Worm (Caenorhabditis elegans) whole organism, midembryonic: Measurements from ENCODE around the gene gcp-2.2.

Experiments
- T22C8.4 ChIP-seq: fragments of 200-800 bp; sonication (Bioruptor generic); IDR thresholded peaks from 2 replicates; pipeline ENCODE4 v1.3.6; 2022; ENCODE audit warnings: missing genetic modification characterization, missing compliant biosample characterization
- cog-1 ChIP-seq: sonication (generic microtip); optimal IDR thresholded peaks from 2 replicates; lab custom pipeline; 2016; ENCODE audit warnings: missing genetic modification characterization, missing compliant biosample characterization
- flt-1 ChIP-seq: fragments of 200-800 bp; sonication (Bioruptor generic); IDR thresholded peaks from 2 replicates; pipeline ENCODE4 v1.3.6; 2022; ENCODE audit warnings: missing genetic modification characterization, missing compliant biosample characterization
- klf-2 ChIP-seq: fragments of 200-800 bp; sonication (Bioruptor generic); conservative IDR thresholded peaks from 2 replicates; pipeline ENCODE4 v1.3.6; 2022; ENCODE audit warnings: missing genetic modification reagents, missing genetic modification characterization, missing compliant biosample characterization
- ref-1 ChIP-seq: fragments of 200-800 bp; sonication (Bioruptor generic); conservative IDR thresholded peaks from 2 replicates; pipeline ENCODE4 v1.3.6; 2022; ENCODE audit warnings: missing genetic modification reagents, missing genetic modification characterization, missing compliant biosample characterization
- tab-1 ChIP-seq: fragments of 200-800 bp; sonication (Bioruptor generic); IDR thresholded peaks from 2 replicates; pipeline ENCODE4 v1.3.6; 2022; ENCODE audit warnings: missing genetic modification characterization, missing compliant biosample characterization
- ztf-23 ChIP-seq: fragments of 200-800 bp; sonication (Bioruptor generic); IDR thresholded peaks from 2 replicates; pipeline ENCODE4 v1.3.6; 2022; ENCODE audit warnings: missing genetic modification reagents, missing genetic modification characterization, missing compliant biosample characterization

- TF ChIP-seq T22C8.4 (GFP tag; lab: Robert Waterston, UW), result no peak
- no peak for TF ChIP-seq klf-2 (GFP tag; lab: Robert Waterston, UW)
- TF ChIP-seq ztf-23 (GFP tag; lab: Robert Waterston, UW), result no peak
- no peak for TF ChIP-seq ref-1 (GFP tag; lab: Robert Waterston, UW)
- no peak for TF ChIP-seq flt-1 (GFP tag; lab: Robert Waterston, UW)
- TF ChIP-seq cog-1 (tag; lab: Kevin White, UChicago), result no peak
- no peak for TF ChIP-seq tab-1
Observed at ce11 chrX:11585375-11585774, 47.9 kb downstream of the gcp-2.2 start, which contains the start of gene abts-2.
